Worm (Caenorhabditis elegans) whole organism, L2 larva: ENCODE data around the gene pigx-1.

Source experiments
- blmp-1 ChIP-seq: sonication (generic microtip); optimal IDR thresholded peaks from 2 replicates; lab custom pipeline; 2017; ENCODE audit warnings: missing genetic modification characterization, mild to moderate bottlenecking, missing compliant biosample characterization, antibody characterized with exemption, moderate library complexity; ENCODE audit not compliant: insufficient read depth
- elt-1 ChIP-seq: fragments of 150-350 bp; optimal IDR thresholded peaks from 2 replicates; lab custom pipeline; 2014; ENCODE audit warnings: missing biosample characterization, missing genetic modification characterization
- nhr-12 ChIP-seq: fragments of 150-350 bp; optimal IDR thresholded peaks from 2 replicates; lab custom pipeline; 2014; ENCODE audit warnings: missing biosample characterization, missing genetic modification characterization
- nhr-23 ChIP-seq: fragments of 150-350 bp; optimal IDR thresholded peaks from 2 replicates; lab custom pipeline; 2014; ENCODE audit warnings: missing biosample characterization, missing genetic modification reagents, missing genetic modification characterization
- nhr-25 ChIP-seq: fragments of 150-350 bp; sonication (generic microtip); optimal IDR thresholded peaks from 3 replicates; lab custom pipeline; 2014; ENCODE audit warnings: missing biosample characterization, missing genetic modification characterization
- peb-1 ChIP-seq: fragments of 150-350 bp; optimal IDR thresholded peaks from 2 replicates; lab custom pipeline; 2014; ENCODE audit warnings: missing biosample characterization, missing genetic modification characterization
- sem-4 ChIP-seq: fragments of 150-350 bp; optimal IDR thresholded peaks from 2 replicates; lab custom pipeline; 2014; ENCODE audit warnings: missing biosample characterization, missing genetic modification reagents, missing genetic modification characterization
- unc-39 ChIP-seq: fragments of 150-350 bp; optimal IDR thresholded peaks from 2 replicates; lab custom pipeline; 2014; ENCODE audit warnings: missing biosample characterization, missing genetic modification characterization
- ztf-4 ChIP-seq: fragments of 150-350 bp; optimal IDR thresholded peaks from 2 replicates; lab custom pipeline; 2014; ENCODE audit warnings: missing biosample characterization, missing genetic modification characterization

DNA sequence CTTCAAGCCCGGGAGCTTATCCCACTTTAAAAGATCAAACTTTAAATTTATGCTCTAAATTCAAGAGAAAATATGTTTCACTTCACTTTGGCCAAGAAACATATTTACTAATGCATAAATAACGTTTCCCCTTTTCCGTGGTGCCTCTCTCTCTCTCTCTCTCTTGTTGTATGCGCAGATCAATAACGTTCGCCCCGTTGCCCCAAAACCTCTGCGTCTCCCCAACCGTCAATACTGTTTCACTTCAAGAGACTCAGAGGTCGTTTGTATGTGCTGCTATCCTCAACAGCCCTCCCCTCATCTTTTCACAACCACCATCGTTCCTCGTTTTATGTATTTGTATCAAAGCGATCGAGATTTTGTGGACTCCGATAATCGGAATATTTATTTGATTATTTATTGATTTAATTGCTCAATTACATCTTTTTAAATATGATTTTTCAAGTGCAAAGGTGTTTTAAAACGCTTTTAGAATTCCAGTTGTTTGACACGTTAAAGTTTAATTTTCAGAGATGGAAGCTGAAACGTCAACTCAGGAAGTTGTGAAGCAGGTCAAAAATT lies 7.0 kb upstream of the pigx-1 start, which contains the start of gene ife-4:
- TF ChIP-seq blmp-1 (no peak), peb-1 (tag; lab: Kevin White, UChicago) (no peak), nhr-12 (tag; lab: Kevin White, UChicago) (no peak), elt-1 (no peak), nhr-25 (no peak), sem-4 (tag; lab: Kevin White, UChicago) (no peak), nhr-23 (tag; lab: Kevin White, UChicago) (no peak), unc-39 (no peak), ztf-4 (no peak)
